Worm (Caenorhabditis elegans) whole organism, L3 larva: Measurements from ENCODE around the gene Y38C1AA.6.
A peak's percentile ranks its signal among the peaks of the same experiment; 100 is the strongest.

Experiments used
- R02D3.7 ChIP-seq: fragments of 150-350 bp; optimal IDR thresholded peaks from 2 replicates; lab custom pipeline; 2014; ENCODE audit warnings: missing biosample characterization, missing genetic modification characterization
- ZK546.5 ChIP-seq: sonication (generic microtip); optimal IDR thresholded peaks from 2 replicates; lab custom pipeline; 2017; ENCODE audit warnings: missing biosample characterization, missing genetic modification characterization
- aly-2 ChIP-seq: fragments of 150-350 bp; optimal IDR thresholded peaks from 2 replicates; lab custom pipeline; 2014; ENCODE audit warnings: missing biosample characterization, missing genetic modification characterization
- ama-1 ChIP-seq: fragments of 150-350 bp; optimal IDR thresholded peaks from 2 replicates; lab custom pipeline; 2018
- ceh-16 ChIP-seq: sonication (generic microtip); optimal IDR thresholded peaks from 2 replicates; lab custom pipeline; 2017; ENCODE audit warnings: missing biosample characterization, missing genetic modification characterization
- ceh-28 ChIP-seq: fragments of 150-350 bp; optimal IDR thresholded peaks from 2 replicates; lab custom pipeline; 2014; ENCODE audit warnings: missing biosample characterization, missing genetic modification reagents, missing genetic modification characterization
- ceh-82 ChIP-seq: fragments of 150-350 bp; optimal IDR thresholded peaks from 2 replicates; lab custom pipeline; 2014; ENCODE audit warnings: missing biosample characterization, missing genetic modification characterization
- ceh-9 ChIP-seq: sonication (generic microtip); optimal IDR thresholded peaks from 2 replicates; lab custom pipeline; 2018; ENCODE audit warnings: missing biosample characterization, missing genetic modification characterization
- egl-27 ChIP-seq: sonication (generic microtip); optimal IDR thresholded peaks from 4 replicates; lab custom pipeline; 2017; ENCODE audit warnings: missing biosample characterization, missing genetic modification reagents, missing genetic modification characterization
- egl-5 ChIP-seq: fragments of 150-350 bp; optimal IDR thresholded peaks from 2 replicates; lab custom pipeline; 2017; ENCODE audit warnings: missing biosample characterization, missing genetic modification reagents, missing genetic modification characterization, inconsistent platforms
- elt-1 ChIP-seq: fragments of 150-350 bp; optimal IDR thresholded peaks from 2 replicates; lab custom pipeline; 2014; ENCODE audit warnings: missing biosample characterization, missing genetic modification characterization
- fkh-2 ChIP-seq: fragments of 150-350 bp; optimal IDR thresholded peaks from 2 replicates; lab custom pipeline; 2014; ENCODE audit warnings: missing biosample characterization, missing genetic modification reagents, missing genetic modification characterization
- hmg-11 ChIP-seq: sonication (generic microtip); optimal IDR thresholded peaks from 2 replicates; lab custom pipeline; 2016; ENCODE audit warnings: missing genetic modification characterization, missing compliant biosample characterization
- jun-1 ChIP-seq: fragments of 150-350 bp; optimal IDR thresholded peaks from 2 replicates; lab custom pipeline; 2014; ENCODE audit warnings: missing biosample characterization, missing genetic modification reagents, missing genetic modification characterization
- lin-15B ChIP-seq: fragments of 150-350 bp; optimal IDR thresholded peaks from 2 replicates; lab custom pipeline; 2014; ENCODE audit warnings: missing biosample characterization, missing genetic modification characterization
- lsy-12 ChIP-seq: sonication (generic microtip); optimal IDR thresholded peaks from 2 replicates; lab custom pipeline; 2016; ENCODE audit warnings: mild to moderate bottlenecking, missing genetic modification characterization, missing compliant biosample characterization
- mdl-1 ChIP-seq: fragments of 150-350 bp; optimal IDR thresholded peaks from 2 replicates; lab custom pipeline; 2014; ENCODE audit warnings: missing biosample characterization, missing genetic modification characterization
- nfya-1 ChIP-seq: sonication (generic microtip); optimal IDR thresholded peaks from 2 replicates; lab custom pipeline; 2017; ENCODE audit warnings: missing genetic modification characterization, mild to moderate bottlenecking, missing compliant biosample characterization, antibody characterized with exemption, moderate library complexity; ENCODE audit not compliant: insufficient read depth
- nhr-11 ChIP-seq: fragments of 150-350 bp; optimal IDR thresholded peaks from 2 replicates; lab custom pipeline; 2014; ENCODE audit warnings: missing biosample characterization, missing genetic modification characterization
- nhr-12 ChIP-seq: fragments of 150-350 bp; optimal IDR thresholded peaks from 2 replicates; lab custom pipeline; 2014; ENCODE audit warnings: missing biosample characterization, missing genetic modification characterization
- nhr-23 ChIP-seq: fragments of 150-350 bp; optimal IDR thresholded peaks from 2 replicates; lab custom pipeline; 2014; ENCODE audit warnings: missing biosample characterization, missing genetic modification reagents, missing genetic modification characterization
- nhr-237 ChIP-seq: fragments of 150-350 bp; optimal IDR thresholded peaks from 2 replicates; lab custom pipeline; 2014; ENCODE audit warnings: missing biosample characterization, missing genetic modification characterization
- nhr-25 ChIP-seq: sonication (generic microtip); optimal IDR thresholded peaks from 2 replicates; lab custom pipeline; 2017; ENCODE audit warnings: missing biosample characterization, missing genetic modification characterization
- nhr-28 ChIP-seq: fragments of 150-350 bp; optimal IDR thresholded peaks from 2 replicates; lab custom pipeline; 2014; ENCODE audit warnings: missing biosample characterization, missing genetic modification characterization
- nhr-43 ChIP-seq: sonication (generic microtip); optimal IDR thresholded peaks from 2 replicates; lab custom pipeline; 2016; ENCODE audit warnings: mild to moderate bottlenecking, missing genetic modification characterization, missing compliant biosample characterization; ENCODE audit not compliant: poor library complexity, severe bottlenecking
- nhr-67 ChIP-seq: fragments of 150-350 bp; optimal IDR thresholded peaks from 2 replicates; lab custom pipeline; 2014; ENCODE audit warnings: missing biosample characterization, missing genetic modification characterization
- nhr-77 ChIP-seq: fragments of 150-350 bp; optimal IDR thresholded peaks from 2 replicates; lab custom pipeline; 2014; ENCODE audit warnings: missing biosample characterization, missing genetic modification characterization
- pha-4 ChIP-seq: fragments of 150-350 bp; optimal IDR thresholded peaks from 2 replicates; lab custom pipeline; 2014; ENCODE audit warnings: missing biosample characterization, missing genetic modification reagents, missing genetic modification characterization
- pqm-1 ChIP-seq: fragments of 150-350 bp; optimal IDR thresholded peaks from 2 replicates; lab custom pipeline; 2017; ENCODE audit warnings: missing biosample characterization, missing genetic modification characterization, inconsistent platforms
- sea-2 ChIP-seq: fragments of 150-350 bp; sonication (generic microtip); optimal IDR thresholded peaks from 4 replicates; lab custom pipeline; 2014; ENCODE audit warnings: missing biosample characterization, missing genetic modification reagents, missing genetic modification characterization
- skn-1 ChIP-seq: fragments of 150-350 bp; optimal IDR thresholded peaks from 2 replicates; lab custom pipeline; 2014; ENCODE audit warnings: missing biosample characterization, missing genetic modification characterization
- snpc-4 ChIP-seq: fragments of 150-350 bp; optimal IDR thresholded peaks from 2 replicates; lab custom pipeline; 2014; ENCODE audit warnings: missing biosample characterization, missing genetic modification characterization
- tbx-2 ChIP-seq: sonication (generic microtip); optimal IDR thresholded peaks from 2 replicates; lab custom pipeline; 2016; ENCODE audit warnings: mild to moderate bottlenecking, missing genetic modification characterization, missing compliant biosample characterization
- zag-1 ChIP-seq: fragments of 150-350 bp; optimal IDR thresholded peaks from 2 replicates; lab custom pipeline; 2014; ENCODE audit warnings: missing biosample characterization, missing genetic modification characterization
- ztf-4 ChIP-seq: fragments of 150-350 bp; optimal IDR thresholded peaks from 2 replicates; lab custom pipeline; 2014; ENCODE audit warnings: missing biosample characterization, missing genetic modification characterization

Y38C1AA.6 gene

DNA sequence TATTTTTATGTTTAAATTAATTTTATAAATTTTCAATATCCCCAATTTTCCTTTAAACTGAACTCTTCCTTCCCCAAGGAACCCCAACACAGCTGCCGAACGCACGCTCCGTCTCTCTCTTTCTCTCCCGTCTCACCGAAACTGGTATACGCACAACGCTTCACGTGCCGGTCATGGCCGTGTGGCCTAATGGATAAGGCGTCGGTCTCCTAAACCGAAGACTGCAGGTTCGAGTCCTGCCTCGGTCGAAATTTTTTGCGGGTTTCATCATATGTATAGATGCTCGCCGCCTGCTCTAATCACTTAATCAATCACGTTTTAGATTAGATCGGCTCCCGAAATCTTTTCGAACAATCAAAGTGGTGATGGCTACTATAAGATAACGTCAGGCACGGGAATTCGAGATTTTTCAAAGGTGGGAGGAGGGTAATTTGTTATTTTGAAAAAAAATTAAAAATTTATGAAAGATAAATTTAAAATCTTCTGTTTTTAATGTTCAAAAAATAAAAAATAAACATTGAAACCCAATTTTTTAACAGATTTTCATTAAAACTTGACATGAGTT, 18.7 kb upstream of the Y38C1AA.6 start (continued):
- peak; percentile 8 for TF ChIP-seq nhr-23
- TF ChIP-seq egl-5, result peak; percentile 58
- TF ChIP-seq aly-2 (tag; lab: Kevin White, UChicago), result no peak
- peak; percentile 22 for TF ChIP-seq jun-1 (tag; lab: Kevin White, UChicago)
- TF ChIP-seq nhr-43 (tag; lab: Kevin White, UChicago), result peak; percentile 45
- TF ChIP-seq fkh-2 (tag; lab: Kevin White, UChicago), result no peak
- no peak for TF ChIP-seq ceh-16 (tag; lab: Kevin White, UChicago)
- TF ChIP-seq elt-1, result peak; percentile 57
- no peak for TF ChIP-seq ZK546.5
- TF ChIP-seq, all 47 proteins: peak for 15

DNA sequence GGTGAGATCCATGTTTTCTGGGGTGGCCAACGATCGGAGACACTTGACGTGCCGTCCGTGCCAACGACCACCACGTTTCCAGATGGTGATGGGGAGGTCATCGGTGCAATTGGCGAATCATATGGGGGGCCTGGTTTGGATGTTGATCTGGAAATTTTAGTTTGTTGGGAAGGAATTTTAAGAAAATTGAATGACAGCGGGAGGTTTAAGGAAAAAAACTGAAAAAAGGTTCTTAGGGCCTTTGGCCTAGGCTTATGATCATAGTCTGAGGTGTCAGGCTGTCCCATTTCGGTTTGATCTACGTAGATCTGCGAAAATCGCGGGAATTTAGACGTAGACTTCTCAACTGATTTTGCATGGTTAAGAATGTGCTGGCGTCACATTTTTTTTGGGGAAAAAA, 14.8 kb upstream of the Y38C1AA.6 start, which contains the start of gene col-99:
col-99 (minus strand) TSS at position 101 of the 400 bp plus-strand sequence.
- TF ChIP-seq lin-15B (tag; lab: Kevin White, UChicago) (no peak), mdl-1 (no peak), ceh-82 (tag; lab: Kevin White, UChicago) (no peak), ztf-4 (tag; lab: Kevin White, UChicago) (no peak), nhr-77 (tag; lab: Kevin White, UChicago) (no peak), ceh-28 (tag; lab: Kevin White, UChicago) (no peak), snpc-4 (tag; lab: Kevin White, UChicago) (no peak), zag-1 (tag; lab: Kevin White, UChicago) (no peak), nfya-1 (tag; lab: Kevin White, UChicago) (no peak), hmg-11 (tag; lab: Kevin White, UChicago) (no peak), elt-1 (no peak), lsy-12 (tag; lab: Kevin White, UChicago) (no peak), nhr-28 (no peak), nhr-23 (no peak)

DNA sequence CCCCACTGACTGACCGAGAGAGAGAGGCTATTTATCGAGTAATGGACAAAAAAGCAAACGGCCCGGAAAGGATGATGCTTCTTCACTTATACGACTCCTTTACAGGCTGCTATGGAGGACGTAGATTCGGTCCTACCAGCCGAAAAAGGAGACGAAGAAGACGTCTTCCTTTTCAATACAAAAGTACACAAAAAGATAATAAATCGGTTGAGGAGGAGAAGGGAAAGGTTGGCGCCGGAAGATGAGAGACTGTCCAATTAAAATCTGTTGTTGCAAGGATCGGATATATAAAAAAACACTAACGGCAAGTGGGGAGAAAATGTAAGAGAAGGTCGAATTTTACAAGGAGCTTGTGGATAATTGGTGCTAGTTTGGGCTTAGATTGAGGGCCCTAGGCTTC, 13.9 kb upstream of the Y38C1AA.6 start:
- no peak for TF ChIP-seq aly-2 (tag; lab: Kevin White, UChicago)
- TF ChIP-seq nhr-12, result no peak
- TF ChIP-seq nhr-237 (tag; lab: Kevin White, UChicago), result no peak
- no peak for TF ChIP-seq nhr-11
- no peak for TF ChIP-seq nhr-43 (tag; lab: Kevin White, UChicago)
- TF ChIP-seq ceh-9 (tag; lab: Kevin White, UChicago), result no peak
- TF ChIP-seq jun-1 (tag; lab: Kevin White, UChicago), result no peak
- no peak for TF ChIP-seq lin-15B (tag; lab: Kevin White, UChicago)
- TF ChIP-seq nhr-25 (tag; lab: Kevin White, UChicago), result no peak
- no peak for TF ChIP-seq ama-1 (lab: Kevin White, UChicago)
- TF ChIP-seq ztf-4 (tag; lab: Kevin White, UChicago), result no peak
- no peak for TF ChIP-seq zag-1 (tag; lab: Kevin White, UChicago)
- no peak for TF ChIP-seq ceh-82 (tag; lab: Kevin White, UChicago)
- no peak for TF ChIP-seq snpc-4 (tag; lab: Kevin White, UChicago)
- no peak for TF ChIP-seq pqm-1 (tag; lab: Kevin White, UChicago)
- TF ChIP-seq fkh-2 (tag; lab: Kevin White, UChicago), result no peak
- TF ChIP-seq pha-4 (tag; lab: Kevin White, UChicago), result no peak
- TF ChIP-seq tbx-2 (tag; lab: Kevin White, UChicago), result no peak
- TF ChIP-seq sea-2 (GFP tag; lab: Kevin White, UChicago), result no peak
- TF ChIP-seq, all 47 proteins: peak for 0

DNA sequence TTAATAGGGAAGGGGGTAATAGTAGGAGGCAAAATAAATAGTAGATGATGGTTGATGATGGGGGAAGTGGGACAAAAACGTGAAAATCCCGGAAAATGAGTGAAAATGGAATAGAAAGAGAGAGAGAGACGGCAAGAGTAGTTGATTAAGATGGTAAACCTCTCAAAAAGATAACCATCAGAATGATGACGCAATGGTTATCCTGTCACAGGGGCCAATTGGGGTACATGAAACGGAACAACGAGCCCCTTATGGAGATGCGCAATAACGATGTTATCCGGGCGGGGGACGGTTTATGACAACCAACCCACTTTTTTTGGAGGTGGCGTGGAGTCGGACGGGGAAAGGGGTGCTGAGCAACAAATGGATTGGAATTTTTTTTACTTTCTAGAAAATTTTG, 12.8 kb upstream of the Y38C1AA.6 start:
- TF ChIP-seq skn-1 (tag; lab: Kevin White, UChicago) (no peak), nhr-43 (tag; lab: Kevin White, UChicago) (no peak), ceh-16 (tag; lab: Kevin White, UChicago) (no peak), R02D3.7 (tag; lab: Kevin White, UChicago) (no peak), pha-4 (tag; lab: Kevin White, UChicago) (no peak), ztf-4 (tag; lab: Kevin White, UChicago) (no peak), nhr-67 (tag; lab: Kevin White, UChicago) (no peak), ceh-28 (tag; lab: Kevin White, UChicago) (no peak), nhr-23 (no peak), nhr-11 (no peak), egl-27 (tag; lab: Kevin White, UChicago) (no peak)
